In the genomic region with DNA sequence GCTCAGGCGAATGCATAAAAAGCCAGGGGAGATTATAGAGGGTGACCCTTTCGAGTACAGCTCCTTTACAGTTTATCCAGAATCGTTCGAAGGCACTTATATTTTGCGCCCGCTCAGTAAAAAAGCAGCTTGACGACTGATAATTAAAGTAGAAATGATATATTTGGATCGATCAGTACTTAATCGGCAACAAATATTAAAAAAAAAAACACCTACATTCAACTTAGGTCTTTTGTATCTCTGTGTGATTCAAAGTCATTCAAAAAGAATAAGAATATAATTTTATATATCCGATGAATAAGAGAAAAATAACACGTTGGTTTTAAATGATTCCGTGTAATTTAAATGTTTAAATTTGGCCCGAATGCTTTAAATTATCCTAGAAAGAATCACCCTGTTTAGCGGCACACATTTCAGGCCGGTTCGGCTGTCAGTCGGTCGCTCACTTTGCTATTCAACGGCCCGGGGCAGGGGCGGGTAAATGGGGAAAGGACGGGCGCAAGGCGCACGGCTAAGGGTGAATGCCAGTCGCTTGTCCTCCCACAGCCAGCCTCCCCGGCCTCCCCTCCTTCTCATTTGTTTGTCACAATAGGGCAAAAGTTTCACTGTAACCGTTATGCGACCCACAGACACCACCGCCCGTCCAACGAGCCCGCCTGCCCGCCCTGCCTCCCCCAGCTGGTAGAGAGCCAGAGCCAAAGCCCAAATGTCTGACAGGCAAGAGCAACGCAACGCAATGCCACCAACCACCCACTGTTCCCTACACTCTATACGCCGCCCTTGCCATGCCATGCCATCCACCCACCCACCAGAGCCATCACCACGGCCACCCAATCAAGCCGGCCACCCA, we compare ENCODE assay signal across 5 fruit fly cellular contexts.
TF ChIP-seq lines count a peak whose summit lies in the region.

No protein-coding gene starts in this region.

TF ChIP-seq in whole organism, adult, 20 proteins besides CTCF, POLR2A, EP300 and RAD21 (continued from another document):
- peak; percentile 28 for TF ChIP-seq CG5204 (GFP tag; optimal IDR thresholded peaks at IDR 0.05; lab: Kevin White, UChicago)
- TF ChIP-seq CG11617 (GFP tag; optimal IDR thresholded peaks at IDR 0.05; lab: Kevin White, UChicago), result peak; percentile 14
- TF ChIP-seq Hr96 (GFP tag; optimal IDR thresholded peaks at IDR 0.05; lab: Kevin White, UChicago), result no peak

TF ChIP-seq in whole organism, embryonic, 481 proteins besides CTCF, POLR2A, EP300 and RAD21 (continued from another document and continues in another):
- TF ChIP-seq Hr51 (GFP tag; optimal IDR thresholded peaks at IDR 0.05; lab: Kevin White, UChicago) (peak in 1 of 2 experiments; percentile 50), CG2129 (GFP tag; IDR thresholded peaks at IDR 0.05; lab: Robert Waterston, UW; ENCODE audit: partially characterized antibody) (no peak), crol (GFP tag; IDR thresholded peaks at IDR 0.05; lab: Robert Waterston, UW) (peak; percentile 94), chif (GFP tag; optimal IDR thresholded peaks at IDR 0.05; lab: Kevin White, UChicago) (peak in 1 of 2 experiments; percentile 24), CG7928 (GFP tag; optimal IDR thresholded peaks at IDR 0.05; lab: Kevin White, UChicago) (no peak), CG17186 (GFP tag; optimal IDR thresholded peaks at IDR 0.05; lab: Kevin White, UChicago) (no peak), Six4 (GFP tag; optimal IDR thresholded peaks at IDR 0.05; lab: Kevin White, UChicago) (peak; percentile 4), zfh2 (GFP tag; optimal IDR thresholded peaks at IDR 0.05; lab: Kevin White, UChicago) (no peak), esg (GFP tag; conservative IDR thresholded peaks at IDR 0.05; lab: Robert Waterston, UW) (0 out of 2 replicates have a peak, but pooled peaks have one; percentile 18), Hey (tag; optimal IDR thresholded peaks at IDR 0.05; lab: Kevin White, UChicago) (peak; percentile 82), CG32767 (GFP tag; IDR thresholded peaks at IDR 0.05; lab: Robert Waterston, UW) (no peak), dmrt99B (tag; optimal IDR thresholded peaks at IDR 0.05; lab: Kevin White, UChicago) (peak; percentile 72), B-H2 (GFP tag; optimal IDR thresholded peaks at IDR 0.05; lab: Kevin White, UChicago) (no peak), CG9727 (GFP tag; optimal IDR thresholded peaks at IDR 0.05; lab: Kevin White, UChicago) (peak; percentile 74), gsb-n (tag; optimal IDR thresholded peaks at IDR 0.05; lab: Kevin White, UChicago) (no peak), gcm2 (GFP tag; optimal IDR thresholded peaks at IDR 0.05; lab: Kevin White, UChicago) (no peak), H2.0 (GFP tag; IDR thresholded peaks at IDR 0.05; lab: Robert Waterston, UW) (no peak), CG3847 (GFP tag; IDR thresholded peaks at IDR 0.05; lab: Robert Waterston, UW) (no peak; the same call in 1 of the 2 replicates), Hmr (GFP tag; optimal IDR thresholded peaks at IDR 0.05; lab: Kevin White, UChicago) (peak; percentile 70), CG14965 (GFP tag; optimal IDR thresholded peaks at IDR 0.05; lab: Kevin White, UChicago; ENCODE audit: borderline replicate concordance) (no peak), CG11456 (GFP tag; IDR thresholded peaks at IDR 0.05; lab: Robert Waterston, UW) (no peak; the same call in 2 of the 3 replicates), lmd (GFP tag; IDR thresholded peaks at IDR 0.05; lab: Robert Waterston, UW) (no peak; the same call in 1 of the 2 replicates), jumu (GFP tag; optimal IDR thresholded peaks at IDR 0.05; lab: Kevin White, UChicago) (no peak), inv (GFP tag; IDR thresholded peaks at IDR 0.05; lab: Robert Waterston, UW; ENCODE audit: partially characterized antibody) (no peak), wdn (GFP tag; IDR thresholded peaks at IDR 0.05; lab: Robert Waterston, UW) (no peak), Rfx (GFP tag; IDR thresholded peaks at IDR 0.05; lab: Robert Waterston, UW) (peak; percentile 31; the same call in 1 of the 2 replicates), Meics (GFP tag; optimal IDR thresholded peaks at IDR 0.05; lab: Kevin White, UChicago) (peak; percentile 80), Hsf (GFP tag; optimal IDR thresholded peaks at IDR 0.05; lab: Kevin White, UChicago) (no peak)

TF ChIP-seq in whole organism, prepupa, 60 proteins besides CTCF, POLR2A, EP300 and RAD21 (continued from another document and continues in another):
- TF ChIP-seq CG10631 (GFP tag; optimal IDR thresholded peaks at IDR 0.05; lab: Kevin White, UChicago), result peak; percentile 59
- TF ChIP-seq topi (GFP tag; optimal IDR thresholded peaks at IDR 0.05; lab: Kevin White, UChicago), result peak; percentile 42
- TF ChIP-seq CG11294 (GFP tag; IDR thresholded peaks at IDR 0.05; lab: Robert Waterston, UW), result no peak
- TF ChIP-seq Met (GFP tag; optimal IDR thresholded peaks at IDR 0.05; lab: Kevin White, UChicago), result peak; percentile 68
- TF ChIP-seq Eip75B (GFP tag; optimal IDR thresholded peaks at IDR 0.05; lab: Kevin White, UChicago), result peak; percentile 62
- peak; percentile 27 for TF ChIP-seq CG34406 (GFP tag; optimal IDR thresholded peaks at IDR 0.05; lab: Kevin White, UChicago)
- TF ChIP-seq Smox (GFP tag; optimal IDR thresholded peaks at IDR 0.05; lab: Kevin White, UChicago), result peak; percentile 36
- TF ChIP-seq CG1621 (tag; optimal IDR thresholded peaks at IDR 0.05; lab: Kevin White, UChicago), result no peak
- no peak for TF ChIP-seq fkh (GFP tag; optimal IDR thresholded peaks at IDR 0.05; lab: Kevin White, UChicago)
- TF ChIP-seq Lpt (GFP tag; optimal IDR thresholded peaks at IDR 0.05; lab: Kevin White, UChicago), result peak; percentile 28
- TF ChIP-seq lz (GFP tag; optimal IDR thresholded peaks at IDR 0.05; lab: Kevin White, UChicago), result peak; percentile 34
- TF ChIP-seq dsx (GFP tag; optimal IDR thresholded peaks at IDR 0.05; lab: Kevin White, UChicago; ENCODE audit: poor library complexity, severe bottlenecking), result peak; percentile 13
- TF ChIP-seq CG7368 (GFP tag; optimal IDR thresholded peaks at IDR 0.05; lab: Kevin White, UChicago), result peak; percentile 80
- TF ChIP-seq Sox14 (GFP tag; optimal IDR thresholded peaks at IDR 0.05; lab: Kevin White, UChicago), result no peak
- TF ChIP-seq acj6 (GFP tag; optimal IDR thresholded peaks at IDR 0.05; lab: Kevin White, UChicago), result peak; percentile 25
- TF ChIP-seq CG10669 (GFP tag; optimal IDR thresholded peaks at IDR 0.05; lab: Kevin White, UChicago), result peak; percentile 70
- no peak for TF ChIP-seq Eip93F (GFP tag; optimal IDR thresholded peaks at IDR 0.05; lab: Kevin White, UChicago)
- TF ChIP-seq CG6808 (GFP tag; optimal IDR thresholded peaks at IDR 0.05; lab: Kevin White, UChicago), result peak; percentile 78
- TF ChIP-seq svp (GFP tag; lab: Kevin White, UChicago), result peak; percentile 45
- peak in 1 of 2 experiments; percentile 39 for TF ChIP-seq salr (GFP tag; optimal IDR thresholded peaks at IDR 0.05; lab: Kevin White, UChicago)
- TF ChIP-seq CG6792 (GFP tag; optimal IDR thresholded peaks at IDR 0.05; lab: Kevin White, UChicago), result peak; percentile 41
- TF ChIP-seq dac (GFP tag; optimal IDR thresholded peaks at IDR 0.05; lab: Kevin White, UChicago), result no peak
- no peak for TF ChIP-seq Hr38 (GFP tag; optimal IDR thresholded peaks at IDR 0.05; lab: Kevin White, UChicago)
- TF ChIP-seq OdsH (GFP tag; optimal IDR thresholded peaks at IDR 0.05; lab: Kevin White, UChicago), result peak; percentile 21
- TF ChIP-seq CG6163 (GFP tag; IDR thresholded peaks at IDR 0.05; lab: Robert Waterston, UW), result no peak; the same call in 2 of the 3 replicates
- peak; percentile 49 for TF ChIP-seq CG16779 (tag; optimal IDR thresholded peaks at IDR 0.05; lab: Kevin White, UChicago)
- peak; percentile 30 for TF ChIP-seq fd59A (GFP tag; optimal IDR thresholded peaks at IDR 0.05; lab: Kevin White, UChicago)
- no peak for TF ChIP-seq Gug (GFP tag; IDR thresholded peaks at IDR 0.05; lab: Robert Waterston, UW)
- peak; percentile 35 for TF ChIP-seq Hr4 (GFP tag; optimal IDR thresholded peaks at IDR 0.05; lab: Kevin White, UChicago)
- 0 out of 3 replicates have a peak, but pooled peaks have one; percentile 7 for TF ChIP-seq eg (GFP tag; IDR thresholded peaks at IDR 0.05; lab: Robert Waterston, UW)

TF ChIP-seq in whole organism, pupa, 21 proteins besides CTCF, POLR2A, EP300 and RAD21 (continued from another document):
- TF ChIP-seq CG34367 (tag; optimal IDR thresholded peaks at IDR 0.05; lab: Kevin White, UChicago) (no peak), CG14655 (GFP tag; optimal IDR thresholded peaks at IDR 0.05; lab: Kevin White, UChicago) (peak; percentile 22), CG10348 (GFP tag; IDR thresholded peaks at IDR 0.05; lab: Robert Waterston, UW) (no peak)

TF ChIP-seq in whole organism, wandering third instar larva, 38 proteins besides CTCF, POLR2A, EP300 and RAD21 (continued from another document):
- no peak for TF ChIP-seq lola (GFP tag; optimal IDR thresholded peaks at IDR 0.05; lab: Kevin White, UChicago)
- no peak for TF ChIP-seq Hr78 (GFP tag; optimal IDR thresholded peaks at IDR 0.05; lab: Kevin White, UChicago)
- peak; percentile 8 for TF ChIP-seq ey (GFP tag; optimal IDR thresholded peaks at IDR 0.05; lab: Kevin White, UChicago)
- TF ChIP-seq dmrt93B (GFP tag; optimal IDR thresholded peaks at IDR 0.05; lab: Kevin White, UChicago), result peak; percentile 1
- no peak for TF ChIP-seq brk (GFP tag; optimal IDR thresholded peaks at IDR 0.05; lab: Kevin White, UChicago)
- peak; percentile 58 for TF ChIP-seq Dfd (GFP tag; optimal IDR thresholded peaks at IDR 0.05; lab: Kevin White, UChicago)
- TF ChIP-seq dsf (GFP tag; optimal IDR thresholded peaks at IDR 0.05; lab: Kevin White, UChicago; ENCODE audit: borderline replicate concordance), result no peak
- no peak for TF ChIP-seq CG9705 (GFP tag; optimal IDR thresholded peaks at IDR 0.05; lab: Kevin White, UChicago)
- no peak for TF ChIP-seq Hr83 (GFP tag; optimal IDR thresholded peaks at IDR 0.05; lab: Kevin White, UChicago; ENCODE audit: poor library complexity, severe bottlenecking)
- TF ChIP-seq Abd-B (GFP tag; optimal IDR thresholded peaks at IDR 0.05; lab: Kevin White, UChicago), result no peak
- TF ChIP-seq h (GFP tag; optimal IDR thresholded peaks at IDR 0.05; lab: Kevin White, UChicago), result peak; percentile 42
- no peak for TF ChIP-seq CrebA (GFP tag; optimal IDR thresholded peaks at IDR 0.05; lab: Kevin White, UChicago; ENCODE audit: borderline replicate concordance)
- peak; percentile 55 for TF ChIP-seq fru (GFP tag; optimal IDR thresholded peaks at IDR 0.05; lab: Kevin White, UChicago)
- TF ChIP-seq foxo (GFP tag; optimal IDR thresholded peaks at IDR 0.05; lab: Kevin White, UChicago), result peak in 1 of 2 experiments; percentile 60
- no peak for TF ChIP-seq sage (GFP tag; optimal IDR thresholded peaks at IDR 0.05; lab: Kevin White, UChicago)
- TF ChIP-seq pan (optimal IDR thresholded peaks at IDR 0.05; lab: Kevin White, UChicago), result no peak
- peak; percentile 31 for TF ChIP-seq br (GFP tag; optimal IDR thresholded peaks at IDR 0.05; lab: Kevin White, UChicago)
- no peak for TF ChIP-seq Hnf4 (GFP tag; optimal IDR thresholded peaks at IDR 0.05; lab: Kevin White, UChicago)
